Worm (Caenorhabditis elegans) whole organism, L4 larva: ENCODE measurements around the gene srlf-12.

Experiments
- D1046.2 ChIP-seq: fragments of 200-800 bp; sonication (Bioruptor generic); IDR thresholded peaks from 2 replicates; pipeline ENCODE4 v1.3.6; 2022; ENCODE audit warnings: missing genetic modification characterization, missing compliant biosample characterization
- F10B5.3 ChIP-seq: sonication (generic microtip); optimal IDR thresholded peaks from 2 replicates; lab custom pipeline; 2016; ENCODE audit warnings: mild to moderate bottlenecking, missing genetic modification characterization, missing compliant biosample characterization
- F44E2.7 ChIP-seq: fragments of 200-800 bp; sonication (Bioruptor generic); IDR thresholded peaks from 2 replicates; pipeline ENCODE4 v2.1.2; 2022; ENCODE audit warnings: missing genetic modification characterization, missing compliant biosample characterization
- Y48G9A.11 ChIP-seq: fragments of 200-800 bp; sonication (Bioruptor generic); IDR thresholded peaks from 2 replicates; pipeline ENCODE4 v1.3.6; 2022; ENCODE audit warnings: missing genetic modification reagents, missing genetic modification characterization, missing compliant biosample characterization
- Y5F2A.4 ChIP-seq: fragments of 200-800 bp; sonication (Bioruptor generic); optimal IDR thresholded peaks from 2 replicates; lab custom pipeline; 2018; ENCODE audit warnings: mild to moderate bottlenecking, missing genetic modification characterization, missing compliant biosample characterization
- ZK337.2 ChIP-seq: fragments of 200-800 bp; sonication (Bioruptor generic); IDR thresholded peaks from 2 replicates; pipeline ENCODE4 v1.3.6; 2022; ENCODE audit warnings: missing genetic modification reagents, missing genetic modification characterization, missing compliant biosample characterization
- ZK546.5 ChIP-seq, 2 experiments: sonication (generic microtip); optimal IDR thresholded peaks; 2 replicates each; lab custom pipeline; 2017; ENCODE audit warnings: missing biosample characterization in 2 of 2, missing genetic modification characterization in 2 of 2
- aha-1 ChIP-seq: fragments of 150-350 bp; peaks from one replicate; lab custom pipeline; 2014; ENCODE audit warnings: missing biosample characterization, missing genetic modification characterization
- attf-4 ChIP-seq: sonication (generic microtip); optimal IDR thresholded peaks from 3 replicates; lab custom pipeline; 2017; ENCODE audit warnings: missing biosample characterization, missing genetic modification characterization
- ceh-62 ChIP-seq: sonication (generic microtip); optimal IDR thresholded peaks from 2 replicates; lab custom pipeline; 2017; ENCODE audit warnings: missing biosample characterization, missing genetic modification characterization
- cey-2 ChIP-seq: sonication (generic microtip); optimal IDR thresholded peaks from 3 replicates; lab custom pipeline; 2017; ENCODE audit warnings: missing genetic modification characterization, mild to moderate bottlenecking, missing compliant biosample characterization, antibody characterized with exemption, borderline replicate concordance; ENCODE audit not compliant: insufficient read depth
- daf-12 ChIP-seq: fragments of 150-350 bp; optimal IDR thresholded peaks from 2 replicates; lab custom pipeline; 2014; ENCODE audit warnings: missing biosample characterization, missing genetic modification reagents, missing genetic modification characterization
- daf-16 ChIP-seq, 3 experiments: sonication (generic microtip); optimal IDR thresholded peaks; 2 replicates each; lab custom pipeline; 2016 to 2017; ENCODE audit warnings: missing genetic modification characterization in 3 of 3, missing genetic modification reagents in 3 of 3, mild to moderate bottlenecking in 2 of 3, missing compliant biosample characterization in 2 of 3, missing biosample characterization in 1 of 3, moderate library complexity in 1 of 3
- dmd-8 ChIP-seq: fragments of 200-800 bp; sonication (Bioruptor generic); IDR thresholded peaks from 2 replicates; pipeline ENCODE4 v1.3.6; 2022; ENCODE audit warnings: missing genetic modification characterization, missing compliant biosample characterization
- dmd-9 ChIP-seq: fragments of 200-800 bp; sonication (Bioruptor generic); IDR thresholded peaks from 2 replicates; pipeline ENCODE4 v1.3.6; 2022; ENCODE audit warnings: missing genetic modification reagents, missing genetic modification characterization, missing compliant biosample characterization
- dve-1 ChIP-seq: sonication (generic microtip); optimal IDR thresholded peaks from 2 replicates; lab custom pipeline; 2017; ENCODE audit warnings: antibody characterized with exemption, mild to moderate bottlenecking, missing genetic modification characterization, missing compliant biosample characterization; ENCODE audit not compliant: insufficient read depth
- egl-27 ChIP-seq: sonication (generic microtip); optimal IDR thresholded peaks from 3 replicates; lab custom pipeline; 2017; ENCODE audit warnings: missing biosample characterization, missing genetic modification reagents, missing genetic modification characterization
- hlh-11 ChIP-seq: fragments of 200-800 bp; sonication (Bioruptor generic); optimal IDR thresholded peaks from 2 replicates; lab custom pipeline; 2018; ENCODE audit warnings: mild to moderate bottlenecking, missing genetic modification characterization, missing compliant biosample characterization
- hlh-30 ChIP-seq: sonication (generic microtip); optimal IDR thresholded peaks from 2 replicates; lab custom pipeline; 2017; ENCODE audit warnings: antibody characterized with exemption, mild to moderate bottlenecking, missing genetic modification characterization, missing compliant biosample characterization; ENCODE audit not compliant: insufficient read depth
- jun-1 ChIP-seq: fragments of 150-350 bp; optimal IDR thresholded peaks from 2 replicates; lab custom pipeline; 2014; ENCODE audit warnings: missing biosample characterization, missing genetic modification reagents, missing genetic modification characterization
- lin-29 ChIP-seq: fragments of 200-800 bp; sonication (Bioruptor generic); IDR thresholded peaks from 2 replicates; pipeline ENCODE4 v1.3.6; 2022; ENCODE audit warnings: missing genetic modification reagents, missing genetic modification characterization, missing compliant biosample characterization
- lin-38 ChIP-seq: fragments of 200-800 bp; sonication (Bioruptor generic); IDR thresholded peaks from 2 replicates; pipeline ENCODE4 v1.3.6; 2022; ENCODE audit warnings: missing genetic modification reagents, missing genetic modification characterization, missing compliant biosample characterization
- lir-3 ChIP-seq: sonication (generic microtip); optimal IDR thresholded peaks from 2 replicates; lab custom pipeline; 2016; ENCODE audit warnings: mild to moderate bottlenecking, missing genetic modification characterization, missing compliant biosample characterization
- lsy-2 ChIP-seq, 2 experiments: fragments of 150-350 bp in 1 of 2; sonication (generic microtip) in 1 of 2; optimal IDR thresholded peaks; 2 replicates each; lab custom pipeline; 2014 to 2017; ENCODE audit warnings: missing biosample characterization in 2 of 2, missing genetic modification characterization in 2 of 2
- madf-9 ChIP-seq: fragments of 200-800 bp; sonication (Bioruptor generic); conservative IDR thresholded peaks from 2 replicates; pipeline ENCODE4 v1.3.6; 2022; ENCODE audit warnings: missing genetic modification reagents, missing genetic modification characterization, missing compliant biosample characterization
- mdl-1 ChIP-seq, 2 experiments: fragments of 150-350 bp in 1 of 2; sonication (generic microtip) in 1 of 2; optimal IDR thresholded peaks; 2 replicates each; lab custom pipeline; 2014 to 2017; ENCODE audit warnings: missing biosample characterization in 2 of 2, missing genetic modification characterization in 2 of 2
- mep-1 ChIP-seq: fragments of 150-350 bp; sonication (generic microtip); optimal IDR thresholded peaks from 3 replicates; lab custom pipeline; 2014; ENCODE audit warnings: missing biosample characterization, missing genetic modification characterization
- mes-2 ChIP-seq: sonication (generic microtip); optimal IDR thresholded peaks from 2 replicates; lab custom pipeline; 2016; ENCODE audit warnings: missing genotype, mild to moderate bottlenecking, missing genetic modification characterization, missing compliant biosample characterization; ENCODE audit not compliant: poor library complexity, severe bottlenecking
- mxl-3 ChIP-seq: fragments of 200-800 bp; sonication (Bioruptor generic); optimal IDR thresholded peaks from 2 replicates; lab custom pipeline; 2018; ENCODE audit warnings: mild to moderate bottlenecking, missing genetic modification characterization, missing compliant biosample characterization
- nhr-102 ChIP-seq: sonication (generic microtip); optimal IDR thresholded peaks from 2 replicates; lab custom pipeline; 2016; ENCODE audit warnings: mild to moderate bottlenecking, missing genetic modification characterization, moderate library complexity, missing compliant biosample characterization
- nhr-111 ChIP-seq: fragments of 200-800 bp; sonication (Bioruptor generic); optimal IDR thresholded peaks from 2 replicates; lab custom pipeline; 2018; ENCODE audit warnings: mild to moderate bottlenecking, missing genetic modification characterization, missing compliant biosample characterization
- nhr-28 ChIP-seq: fragments of 150-350 bp; optimal IDR thresholded peaks from 2 replicates; lab custom pipeline; 2014; ENCODE audit warnings: missing biosample characterization, missing genetic modification characterization
- nhr-6 ChIP-seq: fragments of 150-350 bp; optimal IDR thresholded peaks from 2 replicates; lab custom pipeline; 2014; ENCODE audit warnings: missing biosample characterization, missing genetic modification characterization
- nhr-76 ChIP-seq: fragments of 150-350 bp; optimal IDR thresholded peaks from 2 replicates; lab custom pipeline; 2014; ENCODE audit warnings: missing biosample characterization, missing genetic modification characterization
- pha-4 ChIP-seq, 2 experiments: fragments of 150-350 bp in 1 of 2; fragments of 200-800 bp in 1 of 2; sonication (Bioruptor generic) in 1 of 2; IDR thresholded peaks in 1 of 2; optimal IDR thresholded peaks in 1 of 2; 2 replicates each; pipeline versions ENCODE4 v1.3.6 to Lab custom; 2014 to 2022; ENCODE audit warnings: missing genetic modification characterization in 2 of 2, missing genetic modification reagents in 2 of 2, missing biosample characterization in 1 of 2, missing compliant biosample characterization in 1 of 2
- saeg-2 ChIP-seq: fragments of 200-800 bp; sonication (Bioruptor generic); IDR thresholded peaks from 2 replicates; pipeline ENCODE4 v1.3.6; 2022; ENCODE audit warnings: missing genetic modification reagents, missing genetic modification characterization, missing compliant biosample characterization
- snpc-4 ChIP-seq: fragments of 150-350 bp; optimal IDR thresholded peaks from 2 replicates; lab custom pipeline; 2014; ENCODE audit warnings: missing biosample characterization, missing genetic modification characterization
- tag-97 ChIP-seq: fragments of 200-800 bp; sonication (Bioruptor generic); IDR thresholded peaks from 2 replicates; pipeline ENCODE4 v1.3.6; 2022; ENCODE audit warnings: missing genetic modification characterization, missing compliant biosample characterization
- ztf-7 ChIP-seq: fragments of 150-350 bp; optimal IDR thresholded peaks from 2 replicates; lab custom pipeline; 2014; ENCODE audit warnings: missing biosample characterization, missing genetic modification characterization

The srlf-12 gene

ce11 chrIV:10855946-10856345 lies 35.9 kb downstream of the srlf-12 start:
- TF ChIP-seq attf-4 (no peak), daf-12 (no peak), dmd-8 (GFP tag; lab: Robert Waterston, UW) (no peak), dmd-9 (GFP tag; lab: Robert Waterston, UW) (no peak), ceh-62 (no peak), Y48G9A.11 (GFP tag; lab: Robert Waterston, UW) (no peak), madf-9 (GFP tag; lab: Robert Waterston, UW) (no peak), nhr-111 (no peak), nhr-102 (no peak), egl-27 (tag; lab: Kevin White, UChicago) (no peak), F10B5.3 (tag; lab: Kevin White, UChicago) (no peak), tag-97 (no peak), ztf-7 (no peak), mxl-3 (GFP tag; lab: Kevin White, UChicago) (no peak), lsy-2 (tag; optimal IDR thresholded peaks at IDR 0.05; lab: Kevin White, UChicago) (no peak), saeg-2 (no peak), Y5F2A.4 (GFP tag; lab: Kevin White, UChicago) (no peak)

DNA sequence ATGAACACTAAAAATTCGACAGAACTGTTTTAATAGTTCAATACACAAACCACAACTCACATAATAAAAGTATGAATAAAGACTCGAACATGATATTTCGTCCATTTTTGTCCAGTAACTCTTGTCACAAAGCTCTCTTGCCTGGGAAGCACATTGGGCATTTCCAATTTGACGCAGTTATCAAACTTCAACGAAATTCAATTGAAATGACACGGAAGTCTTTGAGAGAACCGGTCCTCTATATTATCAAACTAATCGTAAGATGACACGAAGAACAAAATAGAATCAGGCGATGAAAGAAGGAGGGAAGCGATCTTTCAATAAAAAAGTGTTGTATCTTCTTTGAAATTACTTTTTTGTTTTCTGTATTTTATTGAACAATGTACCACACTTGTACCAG lies 36.8 kb downstream of the srlf-12 start, which contains the start of gene T11G6.3:
Gene T11G6.3 (minus strand): TSS at position 189 of the 400 bp plus-strand sequence.
- no peak for TF ChIP-seq lin-38 (GFP tag; lab: Robert Waterston, UW)
- TF ChIP-seq lir-3 = no peak
- TF ChIP-seq nhr-28 (tag; lab: Kevin White, UChicago) = peak; percentile 28
- no peak for TF ChIP-seq ZK546.5 (tag; optimal IDR thresholded peaks at IDR 0.05; lab: Kevin White, UChicago)
- peak; percentile 4 for TF ChIP-seq cey-2
- TF ChIP-seq nhr-76 (tag; lab: Kevin White, UChicago) = peak; percentile 13
- TF ChIP-seq lin-29 (GFP tag; lab: Robert Waterston, UW) = no peak
- TF ChIP-seq hlh-11 (tag; lab: Kevin White, UChicago) = peak; percentile 6
- no peak for TF ChIP-seq mdl-1 (tag; optimal IDR thresholded peaks at IDR 0.05; lab: Kevin White, UChicago)
- peak; percentile 91 for TF ChIP-seq aha-1 (tag; lab: Kevin White, UChicago)

ce11 chrIV:10854042-10854441 lies 37.9 kb downstream of the srlf-12 start:
- no peak for TF ChIP-seq snpc-4 (tag; lab: Kevin White, UChicago)
- TF ChIP-seq aha-1 (tag; lab: Kevin White, UChicago) = peak; percentile 53

DNA sequence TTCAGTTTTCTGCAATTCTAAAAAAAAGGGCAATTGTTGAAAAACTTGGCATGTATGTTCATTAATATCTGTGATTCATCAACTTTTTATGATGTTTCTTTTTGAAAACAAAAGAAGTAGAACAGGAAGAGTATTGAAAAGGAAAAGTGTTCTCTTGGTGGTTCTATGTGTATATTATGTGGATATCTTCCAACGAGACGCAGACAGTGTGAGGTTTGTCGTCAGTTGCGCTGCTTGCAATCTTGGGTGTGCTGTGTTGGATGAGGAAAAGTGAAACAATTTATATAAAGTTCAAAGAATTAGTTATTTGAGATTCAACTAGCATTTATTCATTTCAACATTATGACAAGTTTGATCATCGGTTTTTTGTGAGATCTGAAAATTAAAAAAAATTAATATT lies 39.5 kb downstream of the srlf-12 start:
- peak in 1 of 2 experiments; percentile 57 for TF ChIP-seq lsy-2 (tag; optimal IDR thresholded peaks at IDR 0.05; lab: Kevin White, UChicago)
- peak; percentile 42 for TF ChIP-seq mep-1 (tag; lab: Kevin White, UChicago)
- TF ChIP-seq dve-1 (tag; lab: Kevin White, UChicago) = peak; percentile 42
- no peak for TF ChIP-seq F44E2.7 (GFP tag; lab: Robert Waterston, UW)
- peak; percentile 12 for TF ChIP-seq hlh-11 (tag; lab: Kevin White, UChicago)
- no peak for TF ChIP-seq jun-1 (tag; lab: Kevin White, UChicago)
- no peak for TF ChIP-seq ZK337.2 (GFP tag; lab: Robert Waterston, UW)
- no peak for TF ChIP-seq D1046.2 (GFP tag; lab: Robert Waterston, UW)
- TF ChIP-seq pha-4 (GFP tag; IDR thresholded peaks at IDR 0.05; lab: Robert Waterston, UW) = no peak
- peak; percentile 19 for TF ChIP-seq pha-4 (tag; optimal IDR thresholded peaks at IDR 0.05; lab: Kevin White, UChicago)
- TF ChIP-seq hlh-30 = peak; percentile 4
- peak; percentile 26 for TF ChIP-seq nhr-6 (tag; lab: Kevin White, UChicago)
- peak in 1 of 2 experiments; percentile 45 for TF ChIP-seq mdl-1 (tag; optimal IDR thresholded peaks at IDR 0.05; lab: Kevin White, UChicago)
- peak; percentile 3 for TF ChIP-seq mes-2 (tag; lab: Kevin White, UChicago)
- no peak for TF ChIP-seq nhr-76 (tag; lab: Kevin White, UChicago)
- TF ChIP-seq nhr-28 (tag; lab: Kevin White, UChicago) = peak; percentile 44
- no peak for TF ChIP-seq daf-16 (GFP tag; optimal IDR thresholded peaks at IDR 0.05; lab: Kevin White, UChicago)
- TF ChIP-seq daf-16 (tag; optimal IDR thresholded peaks at IDR 0.05; lab: Kevin White, UChicago) = peak; percentile 35
